Worm (Caenorhabditis elegans): Measurements from ENCODE around the gene C35D10.12.

The C35D10.12 gene

ce11 chrIII:4868643-4869042 lies 5.9 kb downstream of the C35D10.12 start, which contains the start of the genes msd-4 and C35D10.3:
Gene msd-4 (minus strand): TSS chrIII:4868743.
Gene C35D10.3 (plus strand): TSS chrIII:4868921.
- TF ChIP-seq klf-2 (GFP tag; conservative IDR thresholded peaks at IDR 0.05) (no peak), ztf-29 (GFP tag; IDR thresholded peaks at IDR 0.05) (no peak), T22C8.4 (GFP tag; IDR thresholded peaks at IDR 0.05) (no peak), cog-1 (tag; optimal IDR thresholded peaks at IDR 0.05) (no peak), med-1 (GFP tag; optimal IDR thresholded peaks at IDR 0.05; ENCODE audit: insufficient read depth) (no peak), tab-1 (GFP tag; IDR thresholded peaks at IDR 0.05) (no peak), flt-1 (GFP tag; IDR thresholded peaks at IDR 0.05) (no peak), ref-1 (GFP tag; conservative IDR thresholded peaks at IDR 0.05) (no peak), ztf-23 (GFP tag; IDR thresholded peaks at IDR 0.05) (no peak)

ce11 chrIII:4866762-4867161 lies 7.8 kb downstream of the C35D10.12 start, which contains the start of gene C35D10.17:
Gene C35D10.17 (plus strand): TSS chrIII:4867062.
- TF ChIP-seq klf-2 (GFP tag; conservative IDR thresholded peaks at IDR 0.05) (no peak), med-1 (GFP tag; optimal IDR thresholded peaks at IDR 0.05; ENCODE audit: insufficient read depth) (no peak), tab-1 (GFP tag; IDR thresholded peaks at IDR 0.05) (no peak), ztf-29 (GFP tag; IDR thresholded peaks at IDR 0.05) (no peak), ref-1 (GFP tag; conservative IDR thresholded peaks at IDR 0.05) (no peak), cog-1 (tag; optimal IDR thresholded peaks at IDR 0.05) (no peak)

ce11 chrIII:4863127-4863526 lies 11.4 kb downstream of the C35D10.12 start, which contains the start of gene coq-8:
Gene coq-8 (plus strand): TSS chrIII:4863427.
- TF ChIP-seq ztf-23 (GFP tag; IDR thresholded peaks at IDR 0.05) (no peak), tab-1 (GFP tag; IDR thresholded peaks at IDR 0.05) (no peak), klf-2 (GFP tag; conservative IDR thresholded peaks at IDR 0.05) (no peak), flt-1 (GFP tag; IDR thresholded peaks at IDR 0.05) (no peak), med-1 (GFP tag; optimal IDR thresholded peaks at IDR 0.05; ENCODE audit: insufficient read depth) (no peak), ztf-29 (GFP tag; IDR thresholded peaks at IDR 0.05) (no peak), T22C8.4 (GFP tag; IDR thresholded peaks at IDR 0.05) (no peak), ref-1 (GFP tag; conservative IDR thresholded peaks at IDR 0.05) (no peak), cog-1 (tag; optimal IDR thresholded peaks at IDR 0.05) (no peak)

- TF ChIP-seq klf-2 (GFP tag; conservative IDR thresholded peaks at IDR 0.05), result no peak
Measured at ce11 chrIII:4861744-4862401, 12.7 kb downstream of the C35D10.12 start, which contains the start of the genes C35D10.10 and C35D10.5. Gene C35D10.10 (minus strand): TSS chrIII:4861794. Gene C35D10.5 (plus strand): TSS chrIII:4862351.

- no peak for TF ChIP-seq klf-2 (GFP tag; conservative IDR thresholded peaks at IDR 0.05)
- TF ChIP-seq tab-1 (GFP tag; IDR thresholded peaks at IDR 0.05), result no peak
- TF ChIP-seq flt-1 (GFP tag; IDR thresholded peaks at IDR 0.05), result no peak
- TF ChIP-seq T22C8.4 (GFP tag; IDR thresholded peaks at IDR 0.05), result no peak
- no peak for TF ChIP-seq med-1 (GFP tag; optimal IDR thresholded peaks at IDR 0.05; ENCODE audit: insufficient read depth)
- TF ChIP-seq ref-1 (GFP tag; conservative IDR thresholded peaks at IDR 0.05), result no peak
- no peak for TF ChIP-seq ztf-29 (GFP tag; IDR thresholded peaks at IDR 0.05)
- no peak for TF ChIP-seq ztf-23 (GFP tag; IDR thresholded peaks at IDR 0.05)
- no peak for TF ChIP-seq cog-1 (tag; optimal IDR thresholded peaks at IDR 0.05)
Measured at ce11 chrIII:4859039-4859438, 15.5 kb downstream of the C35D10.12 start, which contains the start of gene C35D10.6. Gene C35D10.6 (plus strand): TSS chrIII:4859339.

ce11 chrIII:4856992-4857391 lies 17.6 kb downstream of the C35D10.12 start:
- TF ChIP-seq cog-1 (tag; optimal IDR thresholded peaks at IDR 0.05), result no peak
- no peak for TF ChIP-seq tab-1 (GFP tag; IDR thresholded peaks at IDR 0.05)
- no peak for TF ChIP-seq ref-1 (GFP tag; conservative IDR thresholded peaks at IDR 0.05)
- TF ChIP-seq ztf-23 (GFP tag; IDR thresholded peaks at IDR 0.05), result no peak
- no peak for TF ChIP-seq flt-1 (GFP tag; IDR thresholded peaks at IDR 0.05)
- TF ChIP-seq T22C8.4 (GFP tag; IDR thresholded peaks at IDR 0.05), result no peak
- TF ChIP-seq ztf-29 (GFP tag; IDR thresholded peaks at IDR 0.05), result no peak
- TF ChIP-seq med-1 (GFP tag; optimal IDR thresholded peaks at IDR 0.05; ENCODE audit: insufficient read depth), result no peak
- no peak for TF ChIP-seq klf-2 (GFP tag; conservative IDR thresholded peaks at IDR 0.05)

- TF ChIP-seq T22C8.4 (GFP tag; IDR thresholded peaks at IDR 0.05) (no peak), flt-1 (GFP tag; IDR thresholded peaks at IDR 0.05) (no peak), tab-1 (GFP tag; IDR thresholded peaks at IDR 0.05) (no peak), ztf-23 (GFP tag; IDR thresholded peaks at IDR 0.05) (no peak), ztf-29 (GFP tag; IDR thresholded peaks at IDR 0.05) (no peak), klf-2 (GFP tag; conservative IDR thresholded peaks at IDR 0.05) (no peak), ref-1 (GFP tag; conservative IDR thresholded peaks at IDR 0.05) (no peak), med-1 (GFP tag; optimal IDR thresholded peaks at IDR 0.05; ENCODE audit: insufficient read depth) (no peak), cog-1 (tag; optimal IDR thresholded peaks at IDR 0.05) (no peak)
Measured at ce11 chrIII:4856109-4856508, 18.5 kb downstream of the C35D10.12 start, which contains the start of gene C35D10.7. Gene C35D10.7 (plus strand): TSS chrIII:4856193.

- TF ChIP-seq T22C8.4 (GFP tag; IDR thresholded peaks at IDR 0.05) (no peak), cog-1 (tag; optimal IDR thresholded peaks at IDR 0.05) (no peak), ref-1 (GFP tag; conservative IDR thresholded peaks at IDR 0.05) (no peak), ztf-23 (GFP tag; IDR thresholded peaks at IDR 0.05) (no peak), med-1 (GFP tag; optimal IDR thresholded peaks at IDR 0.05; ENCODE audit: insufficient read depth) (no peak), tab-1 (GFP tag; IDR thresholded peaks at IDR 0.05) (no peak), klf-2 (GFP tag; conservative IDR thresholded peaks at IDR 0.05) (no peak), ztf-29 (GFP tag; IDR thresholded peaks at IDR 0.05) (no peak), flt-1 (GFP tag; IDR thresholded peaks at IDR 0.05) (no peak)
Measured at ce11 chrIII:4854918-4855317, 19.7 kb downstream of the C35D10.12 start, which contains the start of gene C35D10.8. Gene C35D10.8 (plus strand): TSS chrIII:4855218.

ce11 chrIII:4852025-4852424 lies 22.5 kb downstream of the C35D10.12 start, which contains the start of gene ced-4:
Gene ced-4 (plus strand): TSS chrIII:4852325.
- no peak for TF ChIP-seq flt-1 (GFP tag; IDR thresholded peaks at IDR 0.05)
- TF ChIP-seq klf-2 (GFP tag; conservative IDR thresholded peaks at IDR 0.05), result no peak
- no peak for TF ChIP-seq T22C8.4 (GFP tag; IDR thresholded peaks at IDR 0.05)
- no peak for TF ChIP-seq ref-1 (GFP tag; conservative IDR thresholded peaks at IDR 0.05)
- TF ChIP-seq med-1 (GFP tag; optimal IDR thresholded peaks at IDR 0.05; ENCODE audit: insufficient read depth), result no peak
- no peak for TF ChIP-seq ztf-29 (GFP tag; IDR thresholded peaks at IDR 0.05)
- no peak for TF ChIP-seq cog-1 (tag; optimal IDR thresholded peaks at IDR 0.05)
- no peak for TF ChIP-seq ztf-23 (GFP tag; IDR thresholded peaks at IDR 0.05)
- no peak for TF ChIP-seq tab-1 (GFP tag; IDR thresholded peaks at IDR 0.05)

All from whole organism, midembryonic.